Worm (Caenorhabditis elegans) whole organism, young adult: Measurements from ENCODE around the gene mrpl-21.

Source experiments
- B0019.2 ChIP-seq: fragments of 200-800 bp; sonication (Bioruptor generic); conservative IDR thresholded peaks from 2 replicates; pipeline ENCODE4 v1.3.6; 2022; ENCODE audit warnings: missing genetic modification reagents, missing genetic modification characterization, missing compliant biosample characterization
- B0035.1 ChIP-seq: sonication (generic microtip); optimal IDR thresholded peaks from 2 replicates; lab custom pipeline; 2016; ENCODE audit warnings: missing genetic modification characterization, mild to moderate bottlenecking, missing compliant biosample characterization, missing genotype, missing genetic modification reagents
- D2030.7 ChIP-seq: fragments of 200-800 bp; sonication (Bioruptor generic); IDR thresholded peaks from 2 replicates; pipeline ENCODE4 v1.3.6; 2022; ENCODE audit warnings: missing genetic modification reagents, missing genetic modification characterization, missing compliant biosample characterization
- F49E8.2 ChIP-seq: sonication (generic microtip); optimal IDR thresholded peaks from 3 replicates; lab custom pipeline; 2017; ENCODE audit warnings: missing genetic modification characterization, mild to moderate bottlenecking, missing compliant biosample characterization, antibody characterized with exemption, moderate library complexity; ENCODE audit not compliant: insufficient read depth
- F55B11.4 ChIP-seq: sonication (generic microtip); optimal IDR thresholded peaks from 2 replicates; lab custom pipeline; 2016; ENCODE audit warnings: missing compliant biosample characterization, missing genetic modification characterization, borderline replicate concordance; ENCODE audit not compliant: insufficient read depth
- F57C9.4 ChIP-seq: sonication (generic microtip); optimal IDR thresholded peaks from 2 replicates; lab custom pipeline; 2017; ENCODE audit warnings: mild to moderate bottlenecking, missing genetic modification characterization, missing compliant biosample characterization
- Y53G8AR.9 ChIP-seq: fragments of 200-800 bp; sonication (Bioruptor generic); conservative IDR thresholded peaks from 2 replicates; pipeline ENCODE4 v1.3.6; 2022; ENCODE audit warnings: missing genetic modification reagents, missing genetic modification characterization, missing compliant biosample characterization
- ZK185.1 ChIP-seq: sonication (generic microtip); optimal IDR thresholded peaks from 2 replicates; lab custom pipeline; 2016; ENCODE audit warnings: mild to moderate bottlenecking, missing genetic modification characterization, missing compliant biosample characterization; ENCODE audit not compliant: poor library complexity, severe bottlenecking
- ama-1 ChIP-seq, 3 experiments: fragments of 150-350 bp in 1 of 3; sonication (generic microtip) in 2 of 3; optimal IDR thresholded peaks; 2 replicates each; lab custom pipeline; 2014 to 2018; ENCODE audit warnings: missing biosample characterization in 2 of 3, missing genetic modification characterization in 2 of 3, missing genetic modification reagents in 2 of 3
- aptf-2 ChIP-seq: fragments of 200-800 bp; sonication (Bioruptor generic); conservative IDR thresholded peaks from 2 replicates; pipeline ENCODE4 v1.3.6; 2022; ENCODE audit warnings: missing genetic modification reagents, missing genetic modification characterization, missing compliant biosample characterization
- atf-7 ChIP-seq: sonication (generic microtip); optimal IDR thresholded peaks from 2 replicates; lab custom pipeline; 2017; ENCODE audit warnings: mild to moderate bottlenecking, missing genetic modification characterization, missing compliant biosample characterization
- attf-5 ChIP-seq: fragments of 200-800 bp; sonication (Bioruptor generic); optimal IDR thresholded peaks from 2 replicates; lab custom pipeline; 2018; ENCODE audit warnings: mild to moderate bottlenecking, missing genetic modification characterization, missing compliant biosample characterization
- cebp-1 ChIP-seq, 2 experiments: fragments of 200-800 bp in 1 of 2; sonication (Bioruptor generic) in 1 of 2; sonication (generic microtip) in 1 of 2; IDR thresholded peaks in 1 of 2; optimal IDR thresholded peaks in 1 of 2; 2 replicates each; pipeline versions ENCODE4 v1.3.6 to Lab custom; 2017 to 2022; ENCODE audit warnings: missing compliant biosample characterization in 2 of 2, missing genetic modification characterization in 2 of 2, mild to moderate bottlenecking in 1 of 2, missing genetic modification reagents in 1 of 2, moderate library complexity in 1 of 2
- ceh-79 ChIP-seq: sonication (generic microtip); optimal IDR thresholded peaks from 2 replicates; lab custom pipeline; 2017; ENCODE audit warnings: mild to moderate bottlenecking, missing genetic modification characterization, missing compliant biosample characterization
- die-1 ChIP-seq: sonication (generic microtip); optimal IDR thresholded peaks from 2 replicates; lab custom pipeline; 2016; ENCODE audit warnings: missing genotype, mild to moderate bottlenecking, missing genetic modification characterization, missing compliant biosample characterization
- dox-1 ChIP-seq: fragments of 200-800 bp; sonication (Bioruptor generic); IDR thresholded peaks from 2 replicates; pipeline ENCODE4 v1.3.6; 2022; ENCODE audit warnings: missing genetic modification reagents, missing genetic modification characterization, missing compliant biosample characterization
- dpl-1 ChIP-seq: fragments of 150-350 bp; optimal IDR thresholded peaks from 2 replicates; lab custom pipeline; 2014; ENCODE audit warnings: missing biosample characterization, missing genetic modification reagents, missing genetic modification characterization
- efl-1 ChIP-seq: fragments of 150-350 bp; optimal IDR thresholded peaks from 2 replicates; lab custom pipeline; 2014; ENCODE audit warnings: missing biosample characterization, missing genetic modification reagents, missing genetic modification characterization
- ekl-4 ChIP-seq: fragments of 200-800 bp; sonication (Bioruptor generic); IDR thresholded peaks from 2 replicates; pipeline ENCODE4 v1.3.6; 2022; ENCODE audit warnings: missing genetic modification reagents, missing genetic modification characterization, missing compliant biosample characterization
- hrde-1 ChIP-seq: sonication (generic microtip); optimal IDR thresholded peaks from 2 replicates; lab custom pipeline; 2016; ENCODE audit warnings: missing genetic modification characterization, mild to moderate bottlenecking, missing compliant biosample characterization, moderate library complexity, missing genotype, missing genetic modification reagents, borderline replicate concordance
- let-607 ChIP-seq, 2 experiments: fragments of 200-800 bp in 1 of 2; sonication (Bioruptor generic) in 1 of 2; sonication (generic microtip) in 1 of 2; optimal IDR thresholded peaks; 2 replicates each; lab custom pipeline; 2016 to 2018; ENCODE audit warnings: mild to moderate bottlenecking in 2 of 2, missing compliant biosample characterization in 2 of 2, missing genetic modification characterization in 2 of 2, moderate library complexity in 2 of 2, missing genotype in 1 of 2
- lin-26 ChIP-seq: fragments of 200-800 bp; sonication (Bioruptor generic); IDR thresholded peaks from 2 replicates; pipeline ENCODE4 v1.3.6; 2022; ENCODE audit warnings: missing genetic modification reagents, missing genetic modification characterization, missing compliant biosample characterization
- lin-35 ChIP-seq, 3 experiments: fragments of 150-350 bp in 2 of 3; sonication (generic microtip) in 1 of 3; optimal IDR thresholded peaks; 2 replicates each; lab custom pipeline; 2014 to 2018; ENCODE audit warnings: missing biosample characterization in 3 of 3, missing genetic modification characterization in 3 of 3, missing genetic modification reagents in 3 of 3
- lin-40 ChIP-seq: sonication (generic microtip); optimal IDR thresholded peaks from 2 replicates; lab custom pipeline; 2016; ENCODE audit warnings: missing genetic modification characterization, mild to moderate bottlenecking, missing compliant biosample characterization, missing genotype, missing genetic modification reagents
- mes-4 ChIP-seq: sonication (generic microtip); optimal IDR thresholded peaks from 2 replicates; lab custom pipeline; 2016; ENCODE audit warnings: missing genotype, missing genetic modification characterization, missing compliant biosample characterization
- mxl-1 ChIP-seq: sonication (generic microtip); optimal IDR thresholded peaks from 2 replicates; lab custom pipeline; 2016; ENCODE audit warnings: missing genetic modification characterization, missing compliant biosample characterization
- nfyb-1 ChIP-seq: fragments of 200-800 bp; sonication (Bioruptor generic); IDR thresholded peaks from 2 replicates; pipeline ENCODE4 v1.3.6; 2022; ENCODE audit warnings: missing genetic modification reagents, missing genetic modification characterization, missing compliant biosample characterization
- nhr-90 ChIP-seq: sonication (generic microtip); optimal IDR thresholded peaks from 2 replicates; lab custom pipeline; 2016; ENCODE audit warnings: missing genotype, mild to moderate bottlenecking, missing genetic modification characterization, missing compliant biosample characterization
- pha-4 ChIP-seq: fragments of 150-350 bp; sonication (generic microtip); optimal IDR thresholded peaks from 2 replicates; lab custom pipeline; 2014; ENCODE audit warnings: missing biosample characterization, missing genetic modification reagents, missing genetic modification characterization
- repo-1 ChIP-seq: sonication (generic microtip); optimal IDR thresholded peaks from 2 replicates; lab custom pipeline; 2017; ENCODE audit warnings: mild to moderate bottlenecking, missing genetic modification characterization, missing compliant biosample characterization
- snpc-4 ChIP-seq, 5 experiments: fragments of 150-350 bp in 1 of 5; sonication (generic microtip) in 4 of 5; optimal IDR thresholded peaks; 2 replicates each; lab custom pipeline; 2014 to 2018; ENCODE audit warnings: missing genetic modification characterization in 5 of 5, missing biosample characterization in 3 of 5, antibody characterized with exemption in 2 of 5, mild to moderate bottlenecking in 2 of 5, missing compliant biosample characterization in 2 of 5, missing genotype in 2 of 5, moderate library complexity in 2 of 5, missing genetic modification reagents in 1 of 5
- sptf-2 ChIP-seq: fragments of 200-800 bp; sonication (Bioruptor generic); optimal IDR thresholded peaks from 2 replicates; lab custom pipeline; 2018; ENCODE audit warnings: mild to moderate bottlenecking, missing genetic modification characterization, missing compliant biosample characterization
- tbp1 ChIP-seq: fragments of 200-800 bp; sonication (Bioruptor generic); optimal IDR thresholded peaks from 2 replicates; lab custom pipeline; 2018; ENCODE audit warnings: mild to moderate bottlenecking, missing genetic modification characterization, missing compliant biosample characterization
- xnd-1 ChIP-seq: sonication (generic microtip); optimal IDR thresholded peaks from 2 replicates; lab custom pipeline; 2016; ENCODE audit warnings: missing genotype, missing genetic modification reagents, missing genetic modification characterization, missing compliant biosample characterization
- zim-3 ChIP-seq: sonication (generic microtip); optimal IDR thresholded peaks from 2 replicates; lab custom pipeline; 2017; ENCODE audit warnings: mild to moderate bottlenecking, missing genetic modification characterization, moderate library complexity, missing compliant biosample characterization

mrpl-21 gene

DNA sequence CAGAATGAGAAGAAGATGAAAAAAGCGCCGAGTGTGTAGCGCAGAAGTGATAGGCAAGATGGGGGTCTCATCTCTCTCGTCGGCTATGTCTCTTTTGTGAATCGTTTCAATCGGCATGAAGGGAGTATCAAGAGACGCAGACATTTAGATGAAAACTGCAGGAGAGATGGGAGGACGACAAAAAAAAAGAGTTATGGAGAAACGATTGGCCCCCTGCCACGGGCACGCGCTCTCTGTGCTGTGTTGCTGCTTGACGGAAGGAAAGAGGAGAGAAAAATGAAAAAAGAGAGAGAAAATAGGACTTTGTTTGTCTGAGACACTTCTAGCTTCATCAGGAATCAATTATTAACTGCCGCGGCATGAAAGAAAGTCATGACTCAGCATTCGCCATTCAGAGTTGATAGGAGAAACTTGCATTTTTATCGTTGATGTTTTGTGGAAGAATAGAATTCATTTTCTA, 19.7 kb downstream of the mrpl-21 start (continued):
- TF ChIP-seq snpc-4 (GFP tag; optimal IDR thresholded peaks at IDR 0.05; lab: Kevin White, UChicago) (no peak), snpc-4 (tag; optimal IDR thresholded peaks at IDR 0.05; lab: Kevin White, UChicago) (peak in 2 of 4 experiments; percentile 35 to 60), xnd-1 (no peak), Y53G8AR.9 (GFP tag; lab: Robert Waterston, UW) (0 out of 2 replicates have a peak, but pooled peaks have one; percentile 44), dox-1 (GFP tag; lab: Robert Waterston, UW) (peak; percentile 86), F55B11.4 (tag; lab: Kevin White, UChicago) (no peak), die-1 (tag; lab: Kevin White, UChicago) (peak; percentile 7), hrde-1 (tag; lab: Kevin White, UChicago) (no peak), aptf-2 (no peak), ZK185.1 (peak; percentile 24), B0035.1 (tag; lab: Kevin White, UChicago) (no peak), nhr-90 (tag; lab: Kevin White, UChicago) (peak; percentile 13), B0019.2 (GFP tag; lab: Robert Waterston, UW) (no peak), cebp-1 (GFP tag; IDR thresholded peaks at IDR 0.05; lab: Robert Waterston, UW) (no peak), cebp-1 (tag; optimal IDR thresholded peaks at IDR 0.05; lab: Kevin White, UChicago) (peak; percentile 79), ekl-4 (GFP tag; lab: Robert Waterston, UW) (no peak; the same call in 1 of the 2 replicates), lin-35 (GFP tag; optimal IDR thresholded peaks at IDR 0.05; lab: Kevin White, UChicago) (peak in 1 of 3 experiments; percentile 57), repo-1 (tag; lab: Kevin White, UChicago) (no peak), tbp1 (GFP tag; lab: Kevin White, UChicago) (peak; percentile 42), D2030.7 (GFP tag; lab: Robert Waterston, UW) (no peak), atf-7 (tag; lab: Kevin White, UChicago) (peak; percentile 58), F57C9.4 (tag; lab: Kevin White, UChicago) (no peak), attf-5 (peak; percentile 85), lin-40 (tag; lab: Kevin White, UChicago) (peak; percentile 82), nfyb-1 (GFP tag; lab: Robert Waterston, UW) (peak; percentile 85), mxl-1 (no peak), dpl-1 (no peak), sptf-2 (GFP tag; lab: Kevin White, UChicago) (no peak), ceh-79 (tag; lab: Kevin White, UChicago) (no peak), lin-26 (GFP tag; lab: Robert Waterston, UW) (no peak), ama-1 (optimal IDR thresholded peaks at IDR 0.05; lab: Kevin White, UChicago) (no peak), ama-1 (GFP tag; optimal IDR thresholded peaks at IDR 0.05; lab: Kevin White, UChicago) (no peak)

DNA sequence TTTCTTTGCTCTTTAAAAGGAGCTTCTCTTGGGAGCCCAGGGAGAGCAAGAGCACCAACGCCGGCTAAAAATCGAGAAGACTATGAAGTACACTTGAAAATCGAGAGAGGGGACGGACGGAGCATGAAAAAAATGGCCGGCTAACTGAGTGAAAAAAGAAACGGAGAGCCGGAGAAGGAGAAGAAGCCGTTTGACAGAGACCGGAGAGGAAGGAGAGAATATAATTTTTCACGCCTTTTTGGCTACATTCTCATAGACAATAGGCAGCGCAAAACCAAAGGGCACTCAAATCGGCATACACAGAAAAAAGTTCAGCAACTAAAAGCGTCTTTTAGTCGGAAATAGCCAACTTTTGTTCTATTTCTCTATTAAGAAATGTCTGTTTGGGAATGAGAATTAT, 21.8 kb downstream of the mrpl-21 start:
- no peak for TF ChIP-seq let-607 (tag; optimal IDR thresholded peaks at IDR 0.05; lab: Kevin White, UChicago)
- no peak for TF ChIP-seq ZK185.1
- no peak for TF ChIP-seq mes-4
- no peak for TF ChIP-seq F49E8.2
- TF ChIP-seq pha-4, result no peak
- no peak for TF ChIP-seq zim-3 (tag; lab: Kevin White, UChicago)
- TF ChIP-seq efl-1 (GFP tag; lab: Kevin White, UChicago), result no peak
